Fruit fly (Drosophila melanogaster): ENCODE measurements around the gene ATPsynCF6.

Gene ATPsynCF6

dm6 chr3R:23343707-23344310 lies 12.1 kb downstream of the ATPsynCF6 start:
- TF ChIP-seq CG9215 (GFP tag; IDR thresholded peaks at IDR 0.05) (no peak), CG8924 (tag; optimal IDR thresholded peaks at IDR 0.05) (peak; percentile 7), slbo (GFP tag; IDR thresholded peaks at IDR 0.05) (no peak), crol (GFP tag; IDR thresholded peaks at IDR 0.05) (0 out of 2 replicates have a peak, but pooled peaks have one; percentile 40), pb (GFP tag; optimal IDR thresholded peaks at IDR 0.05) (no peak), CG17186 (GFP tag; optimal IDR thresholded peaks at IDR 0.05) (no peak), CG13424 (tag; optimal IDR thresholded peaks at IDR 0.05) (no peak), HHEX (GFP tag; optimal IDR thresholded peaks at IDR 0.05) (no peak), pros (GFP tag; optimal IDR thresholded peaks at IDR 0.05) (peak; percentile 88), jumu (GFP tag; optimal IDR thresholded peaks at IDR 0.05) (no peak), D (optimal IDR thresholded peaks at IDR 0.05) (peak; percentile 88), D (GFP tag; optimal IDR thresholded peaks at IDR 0.05) (no peak), Dll (GFP tag; IDR thresholded peaks at IDR 0.05; ENCODE audit: partially characterized antibody) (0 out of 4 replicates have a peak, but pooled peaks have one; percentile 27), Mes4 (GFP tag; optimal IDR thresholded peaks at IDR 0.05) (no peak), CG15479 (GFP tag; optimal IDR thresholded peaks at IDR 0.05) (peak; percentile 96), CG43689 (GFP tag; IDR thresholded peaks at IDR 0.05) (no peak), org-1 (GFP tag; optimal IDR thresholded peaks at IDR 0.05) (no peak), Med (GFP tag) (peak; percentile 31), E2f1 (GFP tag; IDR thresholded peaks at IDR 0.05) (no peak), zf30C (GFP tag; optimal IDR thresholded peaks at IDR 0.05) (peak; percentile 87), CG8478 (optimal IDR thresholded peaks at IDR 0.05) (peak; percentile 72), fd64A (GFP tag; optimal IDR thresholded peaks at IDR 0.05) (no peak), CG5180 (GFP tag; optimal IDR thresholded peaks at IDR 0.05) (no peak), fru (optimal IDR thresholded peaks at IDR 0.05) (no peak), grn (GFP tag; optimal IDR thresholded peaks at IDR 0.05) (peak; percentile 46), tll (GFP tag; optimal IDR thresholded peaks at IDR 0.05) (peak in 1 of 2 experiments; percentile 73), wdn (GFP tag; IDR thresholded peaks at IDR 0.05) (no peak), twi (tag; optimal IDR thresholded peaks at IDR 0.05) (peak; percentile 98), jigr1 (GFP tag; IDR thresholded peaks at IDR 0.05) (no peak), CG12071 (GFP tag; optimal IDR thresholded peaks at IDR 0.05) (no peak), Tbp (GFP tag; optimal IDR thresholded peaks at IDR 0.05) (no peak), chm (GFP tag; IDR thresholded peaks at IDR 0.05) (peak; percentile 21; the same call in 1 of the 2 replicates), Lpt (GFP tag; optimal IDR thresholded peaks at IDR 0.05) (peak; percentile 63), toy (GFP tag; IDR thresholded peaks at IDR 0.05) (no peak), cg (GFP tag; optimal IDR thresholded peaks at IDR 0.05) (peak; percentile 78), Rfx (GFP tag; IDR thresholded peaks at IDR 0.05) (no peak), CG13624 (GFP tag; optimal IDR thresholded peaks at IDR 0.05) (no peak), kni (GFP tag; optimal IDR thresholded peaks at IDR 0.05) (peak; percentile 80), lov (optimal IDR thresholded peaks at IDR 0.05) (no peak), lov (GFP tag; IDR thresholded peaks at IDR 0.05) (peak; percentile 65; the same call in 1 of the 3 replicates), HmgD (GFP tag; optimal IDR thresholded peaks at IDR 0.05) (no peak), exex (tag; optimal IDR thresholded peaks at IDR 0.05) (no peak)

- no peak for TF ChIP-seq Sin3A (optimal IDR thresholded peaks at IDR 0.05)
- TF ChIP-seq exex (tag; optimal IDR thresholded peaks at IDR 0.05): peak; percentile 53
- TF ChIP-seq CG15479 (GFP tag; optimal IDR thresholded peaks at IDR 0.05): peak; percentile 60
- no peak for TF ChIP-seq CG11085 (GFP tag; IDR thresholded peaks at IDR 0.05)
- peak; percentile 58; the same call in 1 of the 2 replicates for TF ChIP-seq vvl (GFP tag; IDR thresholded peaks at IDR 0.05)
- peak; percentile 50 for TF ChIP-seq cg (GFP tag; optimal IDR thresholded peaks at IDR 0.05)
- peak; percentile 18 for TF ChIP-seq lab (GFP tag; optimal IDR thresholded peaks at IDR 0.05)
- no peak for TF ChIP-seq tna (GFP tag; IDR thresholded peaks at IDR 0.05; ENCODE audit: partially characterized antibody)
- peak; percentile 46 for TF ChIP-seq mirr (GFP tag; optimal IDR thresholded peaks at IDR 0.05)
Measured at dm6 chr3R:23341769-23342352, 14.0 kb downstream of the ATPsynCF6 start.

All from whole organism, embryonic.